Worm (Caenorhabditis elegans) whole organism, L4 larva: ENCODE data around the gene ugt-41.

Source experiments
- D1046.2 ChIP-seq: fragments of 200-800 bp; sonication (Bioruptor generic); IDR thresholded peaks from 2 replicates; pipeline ENCODE4 v1.3.6; 2022; ENCODE audit warnings: missing genetic modification characterization, missing compliant biosample characterization
- F37D6.2 ChIP-seq: sonication (generic microtip); optimal IDR thresholded peaks from 2 replicates; lab custom pipeline; 2016; ENCODE audit warnings: mild to moderate bottlenecking, missing genetic modification characterization, missing compliant biosample characterization
- F44E2.7 ChIP-seq: fragments of 200-800 bp; sonication (Bioruptor generic); IDR thresholded peaks from 2 replicates; pipeline ENCODE4 v2.1.2; 2022; ENCODE audit warnings: missing genetic modification characterization, missing compliant biosample characterization
- T26A8.4 ChIP-seq: fragments of 200-800 bp; sonication (Bioruptor generic); IDR thresholded peaks from 2 replicates; pipeline ENCODE4 v1.3.6; 2022; ENCODE audit warnings: missing genetic modification characterization, missing compliant biosample characterization
- Y105C5A.15 ChIP-seq: fragments of 200-800 bp; sonication (Bioruptor generic); IDR thresholded peaks from 2 replicates; pipeline ENCODE4 v1.3.6; 2022; ENCODE audit warnings: missing genetic modification characterization, missing compliant biosample characterization
- ZK337.2 ChIP-seq: fragments of 200-800 bp; sonication (Bioruptor generic); IDR thresholded peaks from 2 replicates; pipeline ENCODE4 v1.3.6; 2022; ENCODE audit warnings: missing genetic modification reagents, missing genetic modification characterization, missing compliant biosample characterization
- aha-1 ChIP-seq: fragments of 150-350 bp; peaks from one replicate; lab custom pipeline; 2014; ENCODE audit warnings: missing biosample characterization, missing genetic modification characterization
- aly-2 ChIP-seq: sonication (generic microtip); optimal IDR thresholded peaks from 2 replicates; lab custom pipeline; 2018; ENCODE audit warnings: missing biosample characterization, missing genetic modification characterization
- ama-1 ChIP-seq: fragments of 150-350 bp; optimal IDR thresholded peaks from 2 replicates; lab custom pipeline; 2014; ENCODE audit warnings: inconsistent platforms, mixed read lengths
- arid-1 ChIP-seq: fragments of 200-800 bp; sonication (Bioruptor generic); conservative IDR thresholded peaks from 2 replicates; pipeline ENCODE4 v1.3.6; 2022; ENCODE audit warnings: missing genetic modification reagents, missing genetic modification characterization, missing compliant biosample characterization
- attf-4 ChIP-seq: sonication (generic microtip); optimal IDR thresholded peaks from 3 replicates; lab custom pipeline; 2017; ENCODE audit warnings: missing biosample characterization, missing genetic modification characterization
- ceh-28 ChIP-seq: fragments of 150-350 bp; optimal IDR thresholded peaks from 2 replicates; lab custom pipeline; 2014; ENCODE audit warnings: missing biosample characterization, missing genetic modification reagents, missing genetic modification characterization
- ceh-44 ChIP-seq: fragments of 200-800 bp; sonication (Bioruptor generic); IDR thresholded peaks from 2 replicates; pipeline ENCODE4 v1.3.6; 2022; ENCODE audit warnings: missing genetic modification reagents, missing genetic modification characterization, missing compliant biosample characterization
- ces-1 ChIP-seq: fragments of 150-350 bp; sonication (generic microtip); optimal IDR thresholded peaks from 4 replicates; lab custom pipeline; 2014; ENCODE audit warnings: missing biosample characterization, missing genetic modification reagents, missing genetic modification characterization
- ctbp-1 ChIP-seq: fragments of 200-800 bp; sonication (Bioruptor generic); IDR thresholded peaks from 2 replicates; pipeline ENCODE4 v1.3.6; 2022; ENCODE audit warnings: missing genetic modification reagents, missing genetic modification characterization, missing compliant biosample characterization
- daf-16 ChIP-seq, 3 experiments: sonication (generic microtip); optimal IDR thresholded peaks; 2 replicates each; lab custom pipeline; 2016 to 2017; ENCODE audit warnings: missing genetic modification characterization in 3 of 3, missing genetic modification reagents in 3 of 3, mild to moderate bottlenecking in 2 of 3, missing compliant biosample characterization in 2 of 3, missing biosample characterization in 1 of 3, moderate library complexity in 1 of 3
- daf-8 ChIP-seq: fragments of 200-800 bp; sonication (Bioruptor generic); IDR thresholded peaks from 2 replicates; pipeline ENCODE4 v1.3.6; 2022; ENCODE audit warnings: missing genetic modification characterization, missing compliant biosample characterization
- dmd-8 ChIP-seq: fragments of 200-800 bp; sonication (Bioruptor generic); IDR thresholded peaks from 2 replicates; pipeline ENCODE4 v1.3.6; 2022; ENCODE audit warnings: missing genetic modification characterization, missing compliant biosample characterization
- dpl-1 ChIP-seq: fragments of 150-350 bp; optimal IDR thresholded peaks from 2 replicates; lab custom pipeline; 2014; ENCODE audit warnings: missing biosample characterization, missing genetic modification reagents, missing genetic modification characterization
- duxl-1 ChIP-seq: sonication (generic microtip); optimal IDR thresholded peaks from 2 replicates; lab custom pipeline; 2016; ENCODE audit warnings: mild to moderate bottlenecking, missing genetic modification characterization, moderate library complexity, missing compliant biosample characterization; ENCODE audit not compliant: poor library complexity
- egl-27 ChIP-seq: sonication (generic microtip); optimal IDR thresholded peaks from 3 replicates; lab custom pipeline; 2017; ENCODE audit warnings: missing biosample characterization, missing genetic modification reagents, missing genetic modification characterization
- fkh-10 ChIP-seq: fragments of 150-350 bp; optimal IDR thresholded peaks from 2 replicates; lab custom pipeline; 2014; ENCODE audit warnings: missing biosample characterization, missing genetic modification reagents, missing genetic modification characterization
- fos-1 ChIP-seq: fragments of 150-350 bp; optimal IDR thresholded peaks from 2 replicates; lab custom pipeline; 2014; ENCODE audit warnings: missing biosample characterization, missing genetic modification characterization
- gei-8 ChIP-seq: fragments of 200-800 bp; sonication (Bioruptor generic); optimal IDR thresholded peaks from 2 replicates; lab custom pipeline; 2018; ENCODE audit warnings: mild to moderate bottlenecking, missing genetic modification characterization, missing compliant biosample characterization
- hlh-11 ChIP-seq: fragments of 200-800 bp; sonication (Bioruptor generic); optimal IDR thresholded peaks from 2 replicates; lab custom pipeline; 2018; ENCODE audit warnings: mild to moderate bottlenecking, missing genetic modification characterization, missing compliant biosample characterization
- hmg-1.1 ChIP-seq: fragments of 200-800 bp; sonication (Bioruptor generic); IDR thresholded peaks from 2 replicates; pipeline ENCODE4 v1.3.6; 2022; ENCODE audit warnings: missing genetic modification reagents, missing genetic modification characterization, missing compliant biosample characterization
- jun-1 ChIP-seq: fragments of 150-350 bp; optimal IDR thresholded peaks from 2 replicates; lab custom pipeline; 2014; ENCODE audit warnings: missing biosample characterization, missing genetic modification reagents, missing genetic modification characterization
- lim-7 ChIP-seq: fragments of 200-800 bp; sonication (Bioruptor generic); IDR thresholded peaks from 2 replicates; pipeline ENCODE4 v1.3.6; 2022; ENCODE audit warnings: missing genetic modification characterization, missing compliant biosample characterization
- lin-1 ChIP-seq: fragments of 200-800 bp; sonication (Bioruptor generic); IDR thresholded peaks from 2 replicates; pipeline ENCODE4 v1.3.6; 2022; ENCODE audit warnings: missing genetic modification reagents, missing genetic modification characterization, missing compliant biosample characterization
- lin-13 ChIP-seq: fragments of 150-350 bp; optimal IDR thresholded peaks from 2 replicates; lab custom pipeline; 2014; ENCODE audit warnings: missing biosample characterization, missing genetic modification reagents, missing genetic modification characterization
- lin-38 ChIP-seq: fragments of 200-800 bp; sonication (Bioruptor generic); IDR thresholded peaks from 2 replicates; pipeline ENCODE4 v1.3.6; 2022; ENCODE audit warnings: missing genetic modification reagents, missing genetic modification characterization, missing compliant biosample characterization
- lin-39 ChIP-seq: fragments of 150-350 bp; optimal IDR thresholded peaks from 2 replicates; lab custom pipeline; 2014; ENCODE audit warnings: missing biosample characterization, missing genetic modification reagents, missing genetic modification characterization
- lir-3 ChIP-seq: sonication (generic microtip); optimal IDR thresholded peaks from 2 replicates; lab custom pipeline; 2016; ENCODE audit warnings: mild to moderate bottlenecking, missing genetic modification characterization, missing compliant biosample characterization
- madf-9 ChIP-seq: fragments of 200-800 bp; sonication (Bioruptor generic); conservative IDR thresholded peaks from 2 replicates; pipeline ENCODE4 v1.3.6; 2022; ENCODE audit warnings: missing genetic modification reagents, missing genetic modification characterization, missing compliant biosample characterization
- mep-1 ChIP-seq: fragments of 150-350 bp; sonication (generic microtip); optimal IDR thresholded peaks from 3 replicates; lab custom pipeline; 2014; ENCODE audit warnings: missing biosample characterization, missing genetic modification characterization
- nhr-10 ChIP-seq: fragments of 150-350 bp; optimal IDR thresholded peaks from 2 replicates; lab custom pipeline; 2014; ENCODE audit warnings: missing biosample characterization, missing genetic modification characterization
- nhr-102 ChIP-seq: sonication (generic microtip); optimal IDR thresholded peaks from 2 replicates; lab custom pipeline; 2016; ENCODE audit warnings: mild to moderate bottlenecking, missing genetic modification characterization, moderate library complexity, missing compliant biosample characterization
- nhr-11 ChIP-seq: fragments of 150-350 bp; optimal IDR thresholded peaks from 2 replicates; lab custom pipeline; 2014; ENCODE audit warnings: missing biosample characterization, missing genetic modification characterization
- nhr-111 ChIP-seq: fragments of 200-800 bp; sonication (Bioruptor generic); optimal IDR thresholded peaks from 2 replicates; lab custom pipeline; 2018; ENCODE audit warnings: mild to moderate bottlenecking, missing genetic modification characterization, missing compliant biosample characterization
- nhr-41 ChIP-seq: fragments of 200-800 bp; sonication (Bioruptor generic); IDR thresholded peaks from 2 replicates; pipeline ENCODE4 v1.3.6; 2022; ENCODE audit warnings: missing genetic modification reagents, missing genetic modification characterization, missing compliant biosample characterization
- nhr-42 ChIP-seq: fragments of 200-800 bp; sonication (Bioruptor generic); IDR thresholded peaks from 2 replicates; pipeline ENCODE4 v1.3.6; 2022; ENCODE audit warnings: missing genetic modification characterization, missing compliant biosample characterization
- nhr-6 ChIP-seq: fragments of 150-350 bp; optimal IDR thresholded peaks from 2 replicates; lab custom pipeline; 2014; ENCODE audit warnings: missing biosample characterization, missing genetic modification characterization
- php-3 ChIP-seq: fragments of 200-800 bp; sonication (Bioruptor generic); IDR thresholded peaks from 2 replicates; pipeline ENCODE4 v1.3.6; 2022; ENCODE audit warnings: missing genetic modification reagents, missing genetic modification characterization, missing compliant biosample characterization
- pqm-1 ChIP-seq: sonication (generic microtip); optimal IDR thresholded peaks from 2 replicates; lab custom pipeline; 2017; ENCODE audit warnings: missing biosample characterization, missing genetic modification characterization
- rbr-2 ChIP-seq: sonication (generic microtip); optimal IDR thresholded peaks from 2 replicates; lab custom pipeline; 2016; ENCODE audit warnings: missing genotype, missing genetic modification characterization, missing compliant biosample characterization
- saeg-2 ChIP-seq: fragments of 200-800 bp; sonication (Bioruptor generic); IDR thresholded peaks from 2 replicates; pipeline ENCODE4 v1.3.6; 2022; ENCODE audit warnings: missing genetic modification reagents, missing genetic modification characterization, missing compliant biosample characterization
- snpc-4 ChIP-seq: fragments of 150-350 bp; optimal IDR thresholded peaks from 2 replicates; lab custom pipeline; 2014; ENCODE audit warnings: missing biosample characterization, missing genetic modification characterization
- unc-130 ChIP-seq: sonication (generic microtip); optimal IDR thresholded peaks from 2 replicates; lab custom pipeline; 2016; ENCODE audit warnings: missing genetic modification reagents, missing genetic modification characterization, missing compliant biosample characterization
- unc-39 ChIP-seq: sonication (generic microtip); optimal IDR thresholded peaks from 2 replicates; lab custom pipeline; 2017; ENCODE audit warnings: missing biosample characterization, missing genetic modification characterization
- unc-62 ChIP-seq, 3 experiments: fragments of 150-350 bp in 1 of 3; sonication (generic microtip); optimal IDR thresholded peaks in 2 of 3; peaks in 1 of 3; 1 replicate in 1 of 3; 2 replicates in 2 of 3; lab custom pipeline; 2014 to 2017; ENCODE audit warnings: missing biosample characterization in 3 of 3, missing genetic modification characterization in 3 of 3, missing genetic modification reagents in 3 of 3, missing genotype in 1 of 3
- vab-7 ChIP-seq: fragments of 200-800 bp; sonication (Bioruptor generic); IDR thresholded peaks from 2 replicates; pipeline ENCODE4 v1.3.6; 2022; ENCODE audit warnings: missing genetic modification reagents, missing genetic modification characterization, missing compliant biosample characterization
- zag-1 ChIP-seq: fragments of 150-350 bp; optimal IDR thresholded peaks from 2 replicates; lab custom pipeline; 2014; ENCODE audit warnings: missing biosample characterization, missing genetic modification characterization

ugt-41 gene

ce11 chrV:7196498-7196966 is 33.1 kb upstream of the ugt-41 start, which contains the start of gene F09G2.2 (continued):
- no peak for TF ChIP-seq nhr-111 (GFP tag; lab: Kevin White, UChicago)
- TF ChIP-seq ces-1 (GFP tag; lab: Kevin White, UChicago), result no peak
- no peak for TF ChIP-seq aly-2
- no peak for TF ChIP-seq ceh-44 (GFP tag; lab: Robert Waterston, UW)
- TF ChIP-seq daf-16 (GFP tag; optimal IDR thresholded peaks at IDR 0.05; lab: Kevin White, UChicago), result peak; percentile 52 to 69
- TF ChIP-seq daf-16 (tag; optimal IDR thresholded peaks at IDR 0.05; lab: Kevin White, UChicago), result peak; percentile 83
- TF ChIP-seq lin-13, result peak; percentile 90
- no peak for TF ChIP-seq lin-39
- peak; percentile 83 for TF ChIP-seq nhr-6 (tag; lab: Kevin White, UChicago)
- peak in 1 of 2 experiments; percentile 98 for TF ChIP-seq unc-62 (GFP tag; optimal IDR thresholded peaks at IDR 0.05 in 1 of 2; lab: Kevin White, UChicago)
- TF ChIP-seq unc-62 (tag; optimal IDR thresholded peaks at IDR 0.05; lab: Kevin White, UChicago), result no peak
- TF ChIP-seq snpc-4 (tag; lab: Kevin White, UChicago), result peak; percentile 24
- peak; percentile 73 for TF ChIP-seq madf-9 (GFP tag; lab: Robert Waterston, UW)
- TF ChIP-seq ceh-28, result no peak
- no peak for TF ChIP-seq fos-1 (tag; lab: Kevin White, UChicago)
- peak; percentile 92 for TF ChIP-seq nhr-11
- TF ChIP-seq lir-3 (tag; lab: Kevin White, UChicago), result no peak
- TF ChIP-seq pqm-1, result no peak
- no peak for TF ChIP-seq nhr-10 (tag; lab: Kevin White, UChicago)
- TF ChIP-seq hmg-1.1 (GFP tag; lab: Robert Waterston, UW), result peak; percentile 89
- TF ChIP-seq gei-8 (GFP tag; lab: Kevin White, UChicago), result no peak
- TF ChIP-seq jun-1 (tag; lab: Kevin White, UChicago), result peak; percentile 76
- TF ChIP-seq unc-130, result peak; percentile 78
- TF ChIP-seq F44E2.7, result no peak
- TF ChIP-seq duxl-1 (tag; lab: Kevin White, UChicago), result peak; percentile 77
- TF ChIP-seq nhr-42 (GFP tag; lab: Robert Waterston, UW), result peak; percentile 72; the same call in 1 of the 2 replicates
- no peak for TF ChIP-seq Y105C5A.15 (GFP tag; lab: Robert Waterston, UW)
- TF ChIP-seq mep-1 (tag; lab: Kevin White, UChicago), result peak; percentile 90
- no peak for TF ChIP-seq egl-27 (tag; lab: Kevin White, UChicago)
- no peak for TF ChIP-seq saeg-2 (GFP tag; lab: Robert Waterston, UW)
- no peak for TF ChIP-seq lim-7 (GFP tag; lab: Robert Waterston, UW)
- TF ChIP-seq fkh-10 (GFP tag; lab: Kevin White, UChicago), result peak; percentile 70
- TF ChIP-seq unc-39, result no peak
- no peak for TF ChIP-seq nhr-41 (GFP tag; lab: Robert Waterston, UW)
- 0 out of 2 replicates have a peak, but pooled peaks have one; percentile 14 for TF ChIP-seq vab-7 (GFP tag; lab: Robert Waterston, UW)
- peak; percentile 99 for TF ChIP-seq aha-1 (tag; lab: Kevin White, UChicago)
- TF ChIP-seq zag-1 (tag; lab: Kevin White, UChicago), result no peak
- peak; percentile 94 for TF ChIP-seq hlh-11 (tag; lab: Kevin White, UChicago)
- peak; percentile 46; the same call in 1 of the 2 replicates for TF ChIP-seq php-3 (GFP tag; lab: Robert Waterston, UW)
- peak; percentile 91 for TF ChIP-seq T26A8.4 (GFP tag; lab: Robert Waterston, UW)
- no peak for TF ChIP-seq ZK337.2
- TF ChIP-seq daf-8, result no peak
- peak; percentile 68 for TF ChIP-seq arid-1 (GFP tag; lab: Robert Waterston, UW)
- peak; percentile 94 for TF ChIP-seq dpl-1 (GFP tag; lab: Kevin White, UChicago)
- TF ChIP-seq dmd-8 (GFP tag; lab: Robert Waterston, UW), result no peak
- no peak for TF ChIP-seq attf-4 (tag; lab: Kevin White, UChicago)
- peak; percentile 74 for TF ChIP-seq ctbp-1
- TF ChIP-seq rbr-2 (tag; lab: Kevin White, UChicago), result peak; percentile 90
- peak; percentile 61 for TF ChIP-seq ama-1 (lab: Kevin White, UChicago)
- TF ChIP-seq nhr-102, result peak; percentile 80
- TF ChIP-seq lin-38 (GFP tag; lab: Robert Waterston, UW), result peak; percentile 87
- TF ChIP-seq F37D6.2, result peak; percentile 31
- peak; percentile 65 for TF ChIP-seq lin-1 (GFP tag; lab: Robert Waterston, UW)
- 0 out of 2 replicates have a peak, but pooled peaks have one; percentile 44 for TF ChIP-seq D1046.2 (GFP tag; lab: Robert Waterston, UW)
